Worm (Caenorhabditis elegans): Measurements from ENCODE around the gene K09C4.9.

- TF ChIP-seq nhr-25 (tag; optimal IDR thresholded peaks at IDR 0.05): no peak
- no peak for TF ChIP-seq daf-12 (tag; optimal IDR thresholded peaks at IDR 0.05)
- no peak for TF ChIP-seq nhr-76 (tag; optimal IDR thresholded peaks at IDR 0.05)
- TF ChIP-seq fos-1 (tag; optimal IDR thresholded peaks at IDR 0.05): no peak
- no peak for TF ChIP-seq nhr-12 (tag; optimal IDR thresholded peaks at IDR 0.05)
- TF ChIP-seq mdl-1 (tag; optimal IDR thresholded peaks at IDR 0.05): no peak
- no peak for TF ChIP-seq ceh-9 (tag; optimal IDR thresholded peaks at IDR 0.05)
- no peak for TF ChIP-seq unc-62 (GFP tag; optimal IDR thresholded peaks at IDR 0.05)
- TF ChIP-seq tbx-2 (tag; optimal IDR thresholded peaks at IDR 0.05): no peak
These were observed 17.6 kb upstream of the K09C4.9 start, which contains the start of gene K09C4.4 for ce11 chrX:3289183-3289582.
